Fruit fly (Drosophila melanogaster) whole organism, pupa: ENCODE data around the gene Fife.

Source experiments
- CG13204 ChIP-seq: fragments of 200-800 bp; sonication (Bioruptor generic); optimal IDR thresholded peaks from 2 replicates; lab custom pipeline; 2018; ENCODE audit warnings: missing biosample characterization, mild to moderate bottlenecking, missing genetic modification characterization, moderate library complexity
- CG14655 ChIP-seq: fragments of 200-800 bp; sonication (Bioruptor generic); optimal IDR thresholded peaks from 3 replicates; lab custom pipeline; 2017; ENCODE audit warnings: mild to moderate bottlenecking, missing biosample characterization, missing genetic modification reagents, missing genetic modification characterization
- CG15710 ChIP-seq: fragments of 200-800 bp; sonication (Bioruptor generic); optimal IDR thresholded peaks from 2 replicates; lab custom pipeline; 2018; ENCODE audit warnings: missing biosample characterization, mild to moderate bottlenecking, missing genetic modification characterization, moderate library complexity
- CG17806 ChIP-seq: fragments of 200-800 bp; sonication (Bioruptor generic); optimal IDR thresholded peaks from 2 replicates; lab custom pipeline; 2018; ENCODE audit warnings: missing biosample characterization, mild to moderate bottlenecking, missing genetic modification characterization, moderate library complexity
- CG34367 ChIP-seq: fragments of 200-800 bp; sonication (Bioruptor generic); optimal IDR thresholded peaks from 2 replicates; lab custom pipeline; 2018; ENCODE audit warnings: missing biosample characterization, mild to moderate bottlenecking, missing genetic modification characterization
- CG8159 ChIP-seq: fragments of 200-800 bp; sonication (Bioruptor generic); optimal IDR thresholded peaks from 3 replicates; lab custom pipeline; 2018; ENCODE audit warnings: missing biosample characterization, mild to moderate bottlenecking, missing genetic modification characterization, moderate library complexity
- CG8301 ChIP-seq: fragments of 200-800 bp; sonication (Bioruptor generic); optimal IDR thresholded peaks from 2 replicates; lab custom pipeline; 2018; ENCODE audit warnings: missing biosample characterization, mild to moderate bottlenecking, missing genetic modification characterization
- CG9948 ChIP-seq: fragments of 200-800 bp; sonication (Bioruptor generic); optimal IDR thresholded peaks from 2 replicates; lab custom pipeline; 2018; ENCODE audit warnings: missing biosample characterization, mild to moderate bottlenecking, missing genetic modification characterization, moderate library complexity
- D1 ChIP-seq: fragments of 200-800 bp; sonication (Bioruptor generic); optimal IDR thresholded peaks from 2 replicates; lab custom pipeline; 2018; ENCODE audit warnings: missing biosample characterization, mild to moderate bottlenecking, missing genetic modification characterization, moderate library complexity
- EcR ChIP-seq: fragments of 200-800 bp; sonication (Bioruptor generic); optimal IDR thresholded peaks from 3 replicates; lab custom pipeline; 2019; ENCODE audit warnings: missing biosample characterization, missing genetic modification characterization, mild to moderate bottlenecking, moderate library complexity, missing genetic modification reagents
- Pif1A ChIP-seq: fragments of 200-800 bp; sonication (Bioruptor generic); optimal IDR thresholded peaks from 3 replicates; lab custom pipeline; 2016; ENCODE audit warnings: missing biosample characterization, missing genetic modification characterization
- fd96Ca ChIP-seq: fragments of 200-800 bp; sonication (Bioruptor generic); IDR thresholded peaks from 3 replicates; pipeline ENCODE4 v1.3.6; 2022; ENCODE audit warnings: missing biosample characterization, missing genetic modification characterization
- gl ChIP-seq: fragments of 200-800 bp; sonication (Bioruptor generic); optimal IDR thresholded peaks from 2 replicates; lab custom pipeline; 2018; ENCODE audit warnings: missing biosample characterization, mild to moderate bottlenecking, missing genetic modification characterization
- rn ChIP-seq: fragments of 200-800 bp; sonication (Bioruptor generic); IDR thresholded peaks from 2 replicates; pipeline ENCODE4 v1.3.6; 2022; ENCODE audit warnings: missing biosample characterization, missing genetic modification characterization

DNA sequence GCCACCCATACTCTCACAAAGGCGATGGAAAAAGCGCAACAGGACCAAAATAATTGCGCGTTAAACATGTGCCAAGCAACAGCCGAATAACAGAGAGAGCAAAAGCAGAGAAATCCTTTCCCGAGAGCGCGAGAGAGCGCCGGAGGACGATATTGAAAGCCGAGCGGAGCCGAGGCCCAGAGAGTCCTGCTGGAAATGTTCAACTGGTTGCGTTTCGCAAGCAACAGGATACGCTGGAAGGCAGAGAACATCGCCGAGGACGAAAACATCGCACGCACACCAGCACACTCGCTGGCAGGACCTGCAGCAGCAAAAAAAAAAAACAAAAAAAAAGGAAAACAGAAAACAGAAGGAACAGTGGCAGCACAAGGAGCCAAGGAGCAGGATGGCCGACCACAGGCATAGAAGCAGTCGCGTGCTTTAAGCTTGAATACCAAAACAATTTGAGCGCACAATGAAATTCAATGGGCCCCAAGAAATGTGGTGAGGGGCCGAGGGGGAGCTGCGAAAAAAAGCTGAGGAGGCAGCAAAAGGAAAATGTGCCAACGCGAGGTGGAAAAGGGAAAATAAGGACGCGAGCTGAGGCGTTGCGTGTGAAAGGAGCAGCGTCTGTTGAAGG is 1.2 kb upstream of the Fife start:
- TF ChIP-seq gl (tag; lab: Kevin White, UChicago), result no peak
- TF ChIP-seq CG15710 (tag; lab: Kevin White, UChicago), result no peak
- no peak for TF ChIP-seq EcR (GFP tag; lab: Kevin White, UChicago)
- no peak for TF ChIP-seq CG13204 (GFP tag; lab: Kevin White, UChicago)
- no peak for TF ChIP-seq CG9948 (tag; lab: Kevin White, UChicago)
- TF ChIP-seq fd96Ca (GFP tag; lab: Robert Waterston, UW), result no peak
- no peak for TF ChIP-seq Pif1A
- no peak for TF ChIP-seq CG17806
- TF ChIP-seq CG8159, result no peak
- no peak for TF ChIP-seq CG8301 (tag; lab: Kevin White, UChicago)
- TF ChIP-seq rn, result no peak
- TF ChIP-seq D1 (tag; lab: Kevin White, UChicago), result no peak
- TF ChIP-seq CG14655, result no peak
- TF ChIP-seq CG34367 (tag; lab: Kevin White, UChicago), result no peak
